Worm (Caenorhabditis elegans) whole organism, L3 larva: ENCODE data around the gene C35D10.12.

ENCODE experiments used
- ZK546.5 ChIP-seq: sonication (generic microtip); optimal IDR thresholded peaks from 2 replicates; lab custom pipeline; 2017; ENCODE audit warnings: missing biosample characterization, missing genetic modification characterization
- aly-2 ChIP-seq: fragments of 150-350 bp; optimal IDR thresholded peaks from 2 replicates; lab custom pipeline; 2014; ENCODE audit warnings: missing biosample characterization, missing genetic modification characterization
- ama-1 ChIP-seq: fragments of 150-350 bp; optimal IDR thresholded peaks from 2 replicates; lab custom pipeline; 2018
- ceh-16 ChIP-seq: sonication (generic microtip); optimal IDR thresholded peaks from 2 replicates; lab custom pipeline; 2017; ENCODE audit warnings: missing biosample characterization, missing genetic modification characterization
- ceh-28 ChIP-seq: fragments of 150-350 bp; optimal IDR thresholded peaks from 2 replicates; lab custom pipeline; 2014; ENCODE audit warnings: missing biosample characterization, missing genetic modification reagents, missing genetic modification characterization
- ceh-82 ChIP-seq: fragments of 150-350 bp; optimal IDR thresholded peaks from 2 replicates; lab custom pipeline; 2014; ENCODE audit warnings: missing biosample characterization, missing genetic modification characterization
- egl-27 ChIP-seq: sonication (generic microtip); optimal IDR thresholded peaks from 4 replicates; lab custom pipeline; 2017; ENCODE audit warnings: missing biosample characterization, missing genetic modification reagents, missing genetic modification characterization
- egl-5 ChIP-seq: fragments of 150-350 bp; optimal IDR thresholded peaks from 2 replicates; lab custom pipeline; 2017; ENCODE audit warnings: missing biosample characterization, missing genetic modification reagents, missing genetic modification characterization, inconsistent platforms
- elt-2 ChIP-seq: sonication (generic microtip); optimal IDR thresholded peaks from 2 replicates; lab custom pipeline; 2016; ENCODE audit warnings: missing genetic modification reagents, mild to moderate bottlenecking, missing genetic modification characterization, missing compliant biosample characterization
- elt-3 ChIP-seq, 3 experiments: fragments of 150-350 bp in 1 of 3; sonication (generic microtip) in 2 of 3; optimal IDR thresholded peaks; 2 replicates in 2 of 3; 4 replicates in 1 of 3; lab custom pipeline; 2014 to 2017; ENCODE audit warnings: missing biosample characterization in 3 of 3, missing genetic modification characterization in 3 of 3
- eor-1 ChIP-seq, 2 experiments: fragments of 150-350 bp; optimal IDR thresholded peaks; 2 replicates each; lab custom pipeline; 2014 to 2018; ENCODE audit warnings: missing biosample characterization in 2 of 2, missing genetic modification characterization in 2 of 2
- hmg-11 ChIP-seq: sonication (generic microtip); optimal IDR thresholded peaks from 2 replicates; lab custom pipeline; 2016; ENCODE audit warnings: missing genetic modification characterization, missing compliant biosample characterization
- jun-1 ChIP-seq: fragments of 150-350 bp; optimal IDR thresholded peaks from 2 replicates; lab custom pipeline; 2014; ENCODE audit warnings: missing biosample characterization, missing genetic modification reagents, missing genetic modification characterization
- lin-15B ChIP-seq: fragments of 150-350 bp; optimal IDR thresholded peaks from 2 replicates; lab custom pipeline; 2014; ENCODE audit warnings: missing biosample characterization, missing genetic modification characterization
- lin-39 ChIP-seq: fragments of 150-350 bp; optimal IDR thresholded peaks from 2 replicates; lab custom pipeline; 2018; ENCODE audit warnings: missing biosample characterization, missing genetic modification reagents, missing genetic modification characterization
- lsy-12 ChIP-seq: sonication (generic microtip); optimal IDR thresholded peaks from 2 replicates; lab custom pipeline; 2016; ENCODE audit warnings: mild to moderate bottlenecking, missing genetic modification characterization, missing compliant biosample characterization
- mdl-1 ChIP-seq: fragments of 150-350 bp; optimal IDR thresholded peaks from 2 replicates; lab custom pipeline; 2014; ENCODE audit warnings: missing biosample characterization, missing genetic modification characterization
- mml-1 ChIP-seq: fragments of 150-350 bp; sonication (generic microtip); optimal IDR thresholded peaks from 3 replicates; lab custom pipeline; 2014; ENCODE audit warnings: missing biosample characterization, missing genetic modification characterization
- nfya-1 ChIP-seq: sonication (generic microtip); optimal IDR thresholded peaks from 2 replicates; lab custom pipeline; 2017; ENCODE audit warnings: missing genetic modification characterization, mild to moderate bottlenecking, missing compliant biosample characterization, antibody characterized with exemption, moderate library complexity; ENCODE audit not compliant: insufficient read depth
- nhr-12 ChIP-seq: fragments of 150-350 bp; optimal IDR thresholded peaks from 2 replicates; lab custom pipeline; 2014; ENCODE audit warnings: missing biosample characterization, missing genetic modification characterization
- nhr-23 ChIP-seq: fragments of 150-350 bp; optimal IDR thresholded peaks from 2 replicates; lab custom pipeline; 2014; ENCODE audit warnings: missing biosample characterization, missing genetic modification reagents, missing genetic modification characterization
- nhr-25 ChIP-seq: sonication (generic microtip); optimal IDR thresholded peaks from 2 replicates; lab custom pipeline; 2017; ENCODE audit warnings: missing biosample characterization, missing genetic modification characterization
- nhr-43 ChIP-seq: sonication (generic microtip); optimal IDR thresholded peaks from 2 replicates; lab custom pipeline; 2016; ENCODE audit warnings: mild to moderate bottlenecking, missing genetic modification characterization, missing compliant biosample characterization; ENCODE audit not compliant: poor library complexity, severe bottlenecking
- nhr-67 ChIP-seq: fragments of 150-350 bp; optimal IDR thresholded peaks from 2 replicates; lab custom pipeline; 2014; ENCODE audit warnings: missing biosample characterization, missing genetic modification characterization
- nhr-76 ChIP-seq: fragments of 150-350 bp; sonication (generic microtip); optimal IDR thresholded peaks from 5 replicates; lab custom pipeline; 2014; ENCODE audit warnings: missing biosample characterization, missing genetic modification characterization
- pha-4 ChIP-seq: fragments of 150-350 bp; optimal IDR thresholded peaks from 2 replicates; lab custom pipeline; 2014; ENCODE audit warnings: missing biosample characterization, missing genetic modification reagents, missing genetic modification characterization
- pqm-1 ChIP-seq: fragments of 150-350 bp; optimal IDR thresholded peaks from 2 replicates; lab custom pipeline; 2017; ENCODE audit warnings: missing biosample characterization, missing genetic modification characterization, inconsistent platforms
- sea-2 ChIP-seq: fragments of 150-350 bp; sonication (generic microtip); optimal IDR thresholded peaks from 4 replicates; lab custom pipeline; 2014; ENCODE audit warnings: missing biosample characterization, missing genetic modification reagents, missing genetic modification characterization
- skn-1 ChIP-seq: fragments of 150-350 bp; optimal IDR thresholded peaks from 2 replicates; lab custom pipeline; 2014; ENCODE audit warnings: missing biosample characterization, missing genetic modification characterization
- snpc-4 ChIP-seq: fragments of 150-350 bp; optimal IDR thresholded peaks from 2 replicates; lab custom pipeline; 2014; ENCODE audit warnings: missing biosample characterization, missing genetic modification characterization
- tbx-2 ChIP-seq: sonication (generic microtip); optimal IDR thresholded peaks from 2 replicates; lab custom pipeline; 2016; ENCODE audit warnings: mild to moderate bottlenecking, missing genetic modification characterization, missing compliant biosample characterization
- unc-39 ChIP-seq: sonication (generic microtip); optimal IDR thresholded peaks from 4 replicates; lab custom pipeline; 2017; ENCODE audit warnings: missing biosample characterization, missing genetic modification characterization
- unc-62 ChIP-seq: fragments of 150-350 bp; sonication (generic microtip); optimal IDR thresholded peaks from 4 replicates; lab custom pipeline; 2014; ENCODE audit warnings: missing biosample characterization, missing genetic modification reagents, missing genetic modification characterization
- ztf-11 ChIP-seq: fragments of 150-350 bp; optimal IDR thresholded peaks from 2 replicates; lab custom pipeline; 2014; ENCODE audit warnings: missing biosample characterization, missing genetic modification characterization

The C35D10.12 gene

ce11 chrIII:4874671-4875070 lies at the start of gene C35D10.12:
C35D10.12 (minus strand) TSS chrIII:4874771.
- TF ChIP-seq nhr-43 (no peak), unc-39 (no peak)
- TF ChIP-seq, all 47 proteins: peak for 0

- TF ChIP-seq snpc-4 (tag; lab: Kevin White, UChicago) = no peak
- no peak for TF ChIP-seq nhr-76 (tag; lab: Kevin White, UChicago)
- TF ChIP-seq ceh-28 (tag; lab: Kevin White, UChicago) = no peak
- TF ChIP-seq nhr-43 = no peak
- TF ChIP-seq pqm-1 = no peak
- TF ChIP-seq skn-1 (tag; lab: Kevin White, UChicago) = no peak
- no peak for TF ChIP-seq mdl-1 (tag; lab: Kevin White, UChicago)
- no peak for TF ChIP-seq ama-1 (lab: Kevin White, UChicago)
- TF ChIP-seq nhr-25 (tag; lab: Kevin White, UChicago) = no peak
- no peak for TF ChIP-seq elt-3 (tag; optimal IDR thresholded peaks at IDR 0.05; lab: Kevin White, UChicago)
- no peak for TF ChIP-seq mml-1 (tag; lab: Kevin White, UChicago)
- TF ChIP-seq lsy-12 (tag; lab: Kevin White, UChicago) = no peak
- no peak for TF ChIP-seq sea-2 (GFP tag; lab: Kevin White, UChicago)
- TF ChIP-seq tbx-2 (tag; lab: Kevin White, UChicago) = no peak
- TF ChIP-seq unc-39 = no peak
- TF ChIP-seq ztf-11 (tag; lab: Kevin White, UChicago) = no peak
- no peak for TF ChIP-seq egl-27 (tag; lab: Kevin White, UChicago)
Measured at ce11 chrIII:4924134-4924533, 49.6 kb upstream of the C35D10.12 start.

DNA sequence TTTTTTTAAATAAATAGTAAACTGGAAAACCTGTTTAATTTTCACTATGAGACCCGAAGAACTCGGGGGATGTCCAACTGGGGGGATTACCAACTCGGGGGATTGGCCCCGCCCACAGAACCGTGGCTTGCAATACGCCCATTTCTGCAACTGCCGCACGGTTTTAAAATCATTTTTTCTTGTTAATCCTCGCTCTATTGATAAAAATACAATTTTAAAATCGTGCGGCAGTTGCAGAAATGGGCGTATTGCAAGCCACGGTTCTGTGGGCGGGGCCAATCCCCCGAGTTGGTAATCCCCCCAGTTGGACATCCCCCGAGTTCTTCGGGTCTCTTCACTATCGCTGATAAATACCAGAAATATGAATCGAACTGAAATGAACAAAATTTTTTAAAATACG lies 47.4 kb upstream of the C35D10.12 start, which contains the start of gene mmab-1:
mmab-1 (minus strand) TSS at position 95 of the 400 bp plus-strand sequence.
- TF ChIP-seq lin-39 = peak; percentile 6
- TF ChIP-seq nhr-43 = peak; percentile 71
- TF ChIP-seq nfya-1 (tag; lab: Kevin White, UChicago) = peak; percentile 28
- TF ChIP-seq, all 47 proteins: peak for 3; not testable (repeated sequence) for 44

ce11 chrIII:4920221-4920620 lies 45.6 kb upstream of the C35D10.12 start, which contains the start of gene ula-1:
ula-1 (minus strand) TSS chrIII:4920321.
- no peak for TF ChIP-seq pha-4 (tag; lab: Kevin White, UChicago)
- TF ChIP-seq nhr-12 (tag; lab: Kevin White, UChicago) = no peak
- no peak for TF ChIP-seq ceh-82
- TF ChIP-seq ZK546.5 (tag; lab: Kevin White, UChicago) = no peak

ce11 chrIII:4918906-4919305 lies 44.3 kb upstream of the C35D10.12 start:
- TF ChIP-seq skn-1 (tag; lab: Kevin White, UChicago) (no peak), nhr-76 (tag; lab: Kevin White, UChicago) (no peak), pqm-1 (no peak), ZK546.5 (tag; lab: Kevin White, UChicago) (no peak), lin-15B (tag; lab: Kevin White, UChicago) (no peak), mdl-1 (tag; lab: Kevin White, UChicago) (no peak), eor-1 (tag; optimal IDR thresholded peaks at IDR 0.05; lab: Kevin White, UChicago) (no peak), nhr-43 (no peak), nhr-67 (no peak), pha-4 (tag; lab: Kevin White, UChicago) (no peak), unc-62 (no peak), hmg-11 (tag; lab: Kevin White, UChicago) (no peak), jun-1 (tag; lab: Kevin White, UChicago) (no peak), lsy-12 (tag; lab: Kevin White, UChicago) (no peak), ama-1 (lab: Kevin White, UChicago) (no peak)

- TF ChIP-seq ama-1 (lab: Kevin White, UChicago) (peak; percentile 38), ceh-16 (tag; lab: Kevin White, UChicago) (no peak), lin-39 (peak; percentile 61), snpc-4 (tag; lab: Kevin White, UChicago) (peak; percentile 37), mml-1 (tag; lab: Kevin White, UChicago) (no peak), nhr-25 (tag; lab: Kevin White, UChicago) (peak; percentile 8), aly-2 (tag; lab: Kevin White, UChicago) (no peak), elt-2 (tag; lab: Kevin White, UChicago) (peak; percentile 3), egl-5 (tag; lab: Kevin White, UChicago) (peak; percentile 57), nfya-1 (tag; lab: Kevin White, UChicago) (peak; percentile 72), pha-4 (tag; lab: Kevin White, UChicago) (peak; percentile 71), lin-15B (tag; lab: Kevin White, UChicago) (peak; percentile 71), nhr-23 (tag; lab: Kevin White, UChicago) (peak; percentile 66)
Measured at ce11 chrIII:4917960-4918712, 43.6 kb upstream of the C35D10.12 start, which contains the start of gene rpb-8. rpb-8 (minus strand) TSS chrIII:4918008.
